Worm (Caenorhabditis elegans) whole organism, L2 larva: Measurements from ENCODE around the gene F10B5.2.

Experiments
- ZK546.5 ChIP-seq: sonication (generic microtip); optimal IDR thresholded peaks from 2 replicates; lab custom pipeline; 2017; ENCODE audit warnings: missing biosample characterization, missing genetic modification characterization
- aly-2 ChIP-seq: fragments of 150-350 bp; optimal IDR thresholded peaks from 2 replicates; lab custom pipeline; 2014; ENCODE audit warnings: missing biosample characterization, missing genetic modification characterization
- ama-1 ChIP-seq: fragments of 150-350 bp; optimal IDR thresholded peaks from 2 replicates; lab custom pipeline; 2018; ENCODE audit warnings: inconsistent platforms
- ceh-16 ChIP-seq: fragments of 150-350 bp; optimal IDR thresholded peaks from 2 replicates; lab custom pipeline; 2014; ENCODE audit warnings: missing biosample characterization, missing genetic modification characterization
- crh-2 ChIP-seq: sonication (generic microtip); optimal IDR thresholded peaks from 2 replicates; lab custom pipeline; 2017; ENCODE audit warnings: missing biosample characterization, missing genetic modification characterization
- dmd-4 ChIP-seq: sonication (generic microtip); optimal IDR thresholded peaks from 2 replicates; lab custom pipeline; 2017; ENCODE audit warnings: missing biosample characterization, missing genetic modification characterization
- egl-27 ChIP-seq: sonication (generic microtip); optimal IDR thresholded peaks from 3 replicates; lab custom pipeline; 2017; ENCODE audit warnings: missing biosample characterization, missing genetic modification reagents, missing genetic modification characterization
- elt-1 ChIP-seq: fragments of 150-350 bp; optimal IDR thresholded peaks from 2 replicates; lab custom pipeline; 2014; ENCODE audit warnings: missing biosample characterization, missing genetic modification characterization
- elt-3 ChIP-seq: sonication (generic microtip); optimal IDR thresholded peaks from 2 replicates; lab custom pipeline; 2017; ENCODE audit warnings: missing biosample characterization, missing genetic modification characterization
- fos-1 ChIP-seq: fragments of 150-350 bp; optimal IDR thresholded peaks from 2 replicates; lab custom pipeline; 2014; ENCODE audit warnings: missing biosample characterization, missing genetic modification characterization
- gmeb-1 ChIP-seq: fragments of 150-350 bp; optimal IDR thresholded peaks from 2 replicates; lab custom pipeline; 2014; ENCODE audit warnings: missing biosample characterization, missing genetic modification characterization
- lin-11 ChIP-seq: fragments of 150-350 bp; sonication (generic microtip); optimal IDR thresholded peaks from 2 replicates; lab custom pipeline; 2014; ENCODE audit warnings: missing biosample characterization, missing genetic modification characterization, inconsistent platforms, mixed read lengths
- lin-13 ChIP-seq: fragments of 150-350 bp; optimal IDR thresholded peaks from 2 replicates; lab custom pipeline; 2014; ENCODE audit warnings: missing biosample characterization, missing genetic modification reagents, missing genetic modification characterization
- lin-39 ChIP-seq: fragments of 150-350 bp; optimal IDR thresholded peaks from 2 replicates; lab custom pipeline; 2014; ENCODE audit warnings: missing biosample characterization, missing genetic modification reagents, missing genetic modification characterization
- mdl-1 ChIP-seq, 2 experiments: fragments of 150-350 bp in 1 of 2; sonication (generic microtip) in 1 of 2; optimal IDR thresholded peaks; 2 replicates each; lab custom pipeline; 2017; ENCODE audit warnings: missing biosample characterization in 2 of 2, missing genetic modification characterization in 2 of 2
- nhr-11 ChIP-seq: fragments of 150-350 bp; optimal IDR thresholded peaks from 2 replicates; lab custom pipeline; 2014; ENCODE audit warnings: missing biosample characterization, missing genetic modification characterization
- nhr-12 ChIP-seq: fragments of 150-350 bp; optimal IDR thresholded peaks from 2 replicates; lab custom pipeline; 2014; ENCODE audit warnings: missing biosample characterization, missing genetic modification characterization
- nhr-129 ChIP-seq: fragments of 150-350 bp; optimal IDR thresholded peaks from 2 replicates; lab custom pipeline; 2014; ENCODE audit warnings: missing biosample characterization, missing genetic modification characterization
- nhr-21 ChIP-seq: fragments of 150-350 bp; optimal IDR thresholded peaks from 2 replicates; lab custom pipeline; 2014; ENCODE audit warnings: missing biosample characterization, missing genetic modification characterization
- nhr-23 ChIP-seq: fragments of 150-350 bp; optimal IDR thresholded peaks from 2 replicates; lab custom pipeline; 2014; ENCODE audit warnings: missing biosample characterization, missing genetic modification reagents, missing genetic modification characterization
- nhr-77 ChIP-seq: fragments of 150-350 bp; optimal IDR thresholded peaks from 2 replicates; lab custom pipeline; 2014; ENCODE audit warnings: missing biosample characterization, missing genetic modification characterization
- peb-1 ChIP-seq: fragments of 150-350 bp; optimal IDR thresholded peaks from 2 replicates; lab custom pipeline; 2014; ENCODE audit warnings: missing biosample characterization, missing genetic modification characterization
- sem-4 ChIP-seq: fragments of 150-350 bp; optimal IDR thresholded peaks from 2 replicates; lab custom pipeline; 2014; ENCODE audit warnings: missing biosample characterization, missing genetic modification reagents, missing genetic modification characterization
- skn-1 ChIP-seq: sonication (generic microtip); optimal IDR thresholded peaks from 2 replicates; lab custom pipeline; 2017; ENCODE audit warnings: missing biosample characterization, missing genetic modification characterization
- sma-9 ChIP-seq, 2 experiments: fragments of 150-350 bp in 1 of 2; sonication (generic microtip) in 1 of 2; optimal IDR thresholded peaks; 2 replicates each; lab custom pipeline; 2014 to 2016; ENCODE audit warnings: missing genetic modification characterization in 2 of 2, mild to moderate bottlenecking in 1 of 2, missing biosample characterization in 1 of 2, missing compliant biosample characterization in 1 of 2, missing genetic modification reagents in 1 of 2, moderate library complexity in 1 of 2
- snpc-4 ChIP-seq: fragments of 150-350 bp; optimal IDR thresholded peaks from 2 replicates; lab custom pipeline; 2014; ENCODE audit warnings: missing biosample characterization, missing genetic modification characterization
- unc-39 ChIP-seq: fragments of 150-350 bp; optimal IDR thresholded peaks from 2 replicates; lab custom pipeline; 2014; ENCODE audit warnings: missing biosample characterization, missing genetic modification characterization
- unc-55 ChIP-seq: fragments of 150-350 bp; sonication (generic microtip); optimal IDR thresholded peaks from 3 replicates; lab custom pipeline; 2014; ENCODE audit warnings: missing biosample characterization, missing genetic modification reagents, missing genetic modification characterization
- zag-1 ChIP-seq: fragments of 150-350 bp; optimal IDR thresholded peaks from 2 replicates; lab custom pipeline; 2014; ENCODE audit warnings: missing biosample characterization, missing genetic modification characterization

F10B5.2 gene

DNA sequence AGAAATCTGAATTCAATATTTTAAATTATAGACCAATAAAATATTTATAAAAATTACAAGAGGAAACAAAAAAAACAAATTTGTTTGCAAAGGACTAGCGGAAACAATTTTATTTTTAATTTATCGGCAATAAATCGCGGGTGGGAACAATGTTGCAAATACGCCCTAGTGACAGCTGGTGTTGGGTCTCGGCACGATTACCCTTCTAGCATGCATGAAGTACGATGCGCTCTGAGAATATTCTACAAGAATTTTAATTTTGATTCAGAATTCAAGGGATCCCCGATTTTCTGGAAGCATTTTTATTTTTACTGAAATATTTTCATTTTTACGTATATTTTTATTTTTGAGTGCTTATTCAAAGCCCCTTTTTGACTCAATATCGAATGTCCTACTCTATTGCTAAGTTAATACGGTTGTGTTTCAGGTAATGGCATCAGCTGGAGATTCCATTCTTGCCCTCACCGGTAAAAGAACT lies 40.5 kb downstream of the F10B5.2 start, which contains the start of the genes mig-5 and cct-1 (continued):
- TF ChIP-seq skn-1 (tag; lab: Kevin White, UChicago) (peak; percentile 63), nhr-23 (tag; lab: Kevin White, UChicago) (no peak), ceh-16 (tag; lab: Kevin White, UChicago) (peak; percentile 92), ama-1 (lab: Kevin White, UChicago) (peak; percentile 41), nhr-77 (tag; lab: Kevin White, UChicago) (peak; percentile 86), zag-1 (peak; percentile 94), peb-1 (no peak), aly-2 (tag; lab: Kevin White, UChicago) (no peak), lin-11 (peak; percentile 98), lin-13 (GFP tag; lab: Kevin White, UChicago) (peak; percentile 97), mdl-1 (tag; optimal IDR thresholded peaks at IDR 0.05; lab: Kevin White, UChicago) (peak in 1 of 2 experiments; percentile 78), lin-39 (tag; lab: Kevin White, UChicago) (no peak), sem-4 (tag; lab: Kevin White, UChicago) (peak; percentile 99), gmeb-1 (tag; lab: Kevin White, UChicago) (peak; percentile 98), nhr-11 (tag; lab: Kevin White, UChicago) (peak; percentile 48), crh-2 (peak; percentile 99), elt-1 (tag; lab: Kevin White, UChicago) (peak; percentile 16), egl-27 (tag; lab: Kevin White, UChicago) (peak; percentile 91)
- TF ChIP-seq, all 48 proteins: peak for 41

DNA sequence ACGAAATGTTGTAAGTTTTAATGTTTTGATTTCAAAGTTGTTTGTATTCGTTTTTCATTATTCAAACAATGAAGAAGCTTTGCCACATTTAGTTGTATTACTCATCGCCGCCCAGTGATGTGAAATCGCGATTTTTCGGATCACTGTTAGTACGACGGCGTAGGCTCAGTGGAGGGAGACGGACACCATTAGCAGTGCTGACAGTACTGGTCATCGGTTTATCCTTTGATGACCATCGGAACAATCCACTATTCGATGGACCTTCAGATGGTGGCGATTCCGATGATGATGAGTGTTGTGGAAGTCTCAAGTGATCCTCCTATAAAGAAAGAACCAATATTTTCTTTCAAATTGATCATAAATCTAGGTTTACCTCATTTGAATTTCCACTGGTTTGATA lies 43.0 kb downstream of the F10B5.2 start:
- TF ChIP-seq ama-1 (lab: Kevin White, UChicago), result no peak
- TF ChIP-seq ZK546.5, result no peak
- TF ChIP-seq nhr-77 (tag; lab: Kevin White, UChicago), result no peak
- TF ChIP-seq peb-1, result no peak
- TF ChIP-seq egl-27 (tag; lab: Kevin White, UChicago), result no peak
- TF ChIP-seq unc-39, result no peak
- TF ChIP-seq nhr-129 (tag; lab: Kevin White, UChicago), result no peak
- TF ChIP-seq unc-55 (GFP tag; lab: Kevin White, UChicago), result no peak
- TF ChIP-seq ceh-16 (tag; lab: Kevin White, UChicago), result no peak
- TF ChIP-seq sem-4 (tag; lab: Kevin White, UChicago), result no peak
- TF ChIP-seq nhr-12 (tag; lab: Kevin White, UChicago), result no peak
- TF ChIP-seq elt-3 (tag; lab: Kevin White, UChicago), result no peak
- no peak for TF ChIP-seq skn-1 (tag; lab: Kevin White, UChicago)
- TF ChIP-seq sma-9 (GFP tag; optimal IDR thresholded peaks at IDR 0.05; lab: Kevin White, UChicago), result no peak
- no peak for TF ChIP-seq sma-9 (tag; optimal IDR thresholded peaks at IDR 0.05; lab: Kevin White, UChicago)

DNA sequence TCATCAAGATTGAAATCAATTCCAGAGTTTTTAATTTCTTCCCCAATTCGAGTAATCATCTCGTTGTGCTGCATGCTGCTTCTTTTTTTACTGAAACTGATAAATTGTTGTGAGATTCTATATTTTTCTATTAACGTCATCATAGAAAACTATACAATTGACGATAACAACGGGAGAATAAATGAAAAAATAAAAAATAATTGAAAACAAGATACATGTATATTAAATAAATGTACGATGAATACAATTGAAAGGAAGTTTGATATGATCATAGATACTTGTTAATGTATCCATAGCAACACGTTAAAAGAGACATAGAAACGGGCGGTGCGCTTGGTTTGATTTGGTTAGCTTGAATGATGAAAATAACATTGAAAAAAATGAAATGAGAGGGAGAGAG lies 45.9 kb downstream of the F10B5.2 start, which contains the start of gene T05C12.8:
Gene T05C12.8, minus strand, starts transcription at position 101 of the 400 bp plus-strand sequence.
- TF ChIP-seq elt-1 (tag; lab: Kevin White, UChicago), result no peak
- no peak for TF ChIP-seq skn-1 (tag; lab: Kevin White, UChicago)
- TF ChIP-seq nhr-21 (tag; lab: Kevin White, UChicago), result no peak
- no peak for TF ChIP-seq snpc-4 (tag; lab: Kevin White, UChicago)
- no peak for TF ChIP-seq dmd-4
- no peak for TF ChIP-seq fos-1 (tag; lab: Kevin White, UChicago)
- no peak for TF ChIP-seq elt-3 (tag; lab: Kevin White, UChicago)
- TF ChIP-seq nhr-12 (tag; lab: Kevin White, UChicago), result no peak
- TF ChIP-seq, all 48 proteins: peak for 0

DNA sequence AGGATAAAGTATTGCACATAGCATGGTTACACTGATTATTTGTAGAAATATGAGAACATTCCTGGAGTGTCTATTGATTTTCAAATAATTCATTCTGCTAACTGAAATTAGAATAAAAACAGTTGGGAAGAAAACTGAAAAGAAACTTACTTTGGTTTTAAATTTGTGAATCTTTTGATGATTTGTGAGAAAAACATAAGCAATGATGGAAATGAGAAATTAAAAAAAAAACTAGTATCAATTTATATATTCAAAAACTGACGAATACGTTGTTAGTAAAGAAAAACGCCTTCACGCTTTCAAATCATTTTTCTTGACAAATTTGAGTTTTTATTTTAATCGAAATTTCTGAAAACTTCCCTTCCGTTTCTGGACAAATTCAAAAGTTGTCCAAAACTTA lies 48.6 kb downstream of the F10B5.2 start, which contains the start of gene T05C12.9:
Gene T05C12.9, minus strand, starts transcription at position 101 of the 400 bp plus-strand sequence.
- TF ChIP-seq aly-2 (tag; lab: Kevin White, UChicago), result no peak
- no peak for TF ChIP-seq lin-39 (tag; lab: Kevin White, UChicago)

DNA sequence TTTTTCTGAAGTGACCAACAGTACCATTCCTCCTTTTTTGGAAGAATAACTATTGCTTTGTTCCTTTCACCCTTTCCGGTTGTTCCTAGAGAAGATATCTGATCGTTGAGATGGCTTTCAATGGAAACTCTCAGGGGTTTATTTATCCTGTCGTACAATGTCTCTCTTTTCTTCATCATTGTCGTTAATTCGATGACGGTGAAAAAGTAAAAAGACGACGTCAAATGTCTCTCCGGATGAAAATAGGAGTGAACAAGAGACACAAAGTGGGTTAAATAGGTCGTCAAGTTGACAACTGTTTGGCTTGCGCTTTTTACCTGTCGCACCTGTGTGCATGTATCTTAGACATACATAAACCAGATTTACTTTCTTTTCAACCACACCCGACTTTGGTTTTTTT lies 49.4 kb downstream of the F10B5.2 start:
- TF ChIP-seq ama-1 (lab: Kevin White, UChicago), result no peak
